Fruit fly (Drosophila melanogaster): ENCODE measurements around the gene ATPsynE.
A peak's percentile ranks its signal among the peaks of the same experiment; 100 is the strongest.

Gene ATPsynE

DNA sequence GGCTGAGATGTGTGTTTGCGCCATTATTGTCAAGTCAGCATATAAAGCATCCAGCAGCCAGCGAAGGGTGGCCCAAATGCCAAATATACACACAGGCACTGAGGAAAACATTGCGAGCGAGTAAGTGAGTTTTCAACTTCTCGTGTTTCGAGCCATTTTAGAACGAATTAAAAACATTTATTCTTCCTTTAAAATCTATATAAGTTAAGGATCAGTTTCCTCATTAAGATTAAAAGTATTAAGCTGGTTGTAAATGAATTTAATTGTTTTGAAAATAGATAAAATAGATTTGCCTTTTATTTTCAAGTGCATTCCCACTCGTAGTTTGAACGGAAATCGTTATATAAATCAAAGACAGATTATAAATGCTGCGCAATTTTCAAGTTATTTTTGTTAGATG is 24.7 kb downstream of the ATPsynE start (continued):
- TF ChIP-seq Dad (GFP tag; optimal IDR thresholded peaks at IDR 0.05) (no peak), twi (tag; optimal IDR thresholded peaks at IDR 0.05) (no peak), Hsf (GFP tag; optimal IDR thresholded peaks at IDR 0.05) (peak; percentile 27), eve (GFP tag; optimal IDR thresholded peaks at IDR 0.05) (peak in 1 of 2 experiments; percentile 61), chif (GFP tag; optimal IDR thresholded peaks at IDR 0.05) (no peak), ato (GFP tag; IDR thresholded peaks at IDR 0.05; ENCODE audit: partially characterized antibody) (no peak), CG32767 (GFP tag; IDR thresholded peaks at IDR 0.05) (no peak), Nf-YC (tag; optimal IDR thresholded peaks at IDR 0.05) (no peak), NC2α (GFP tag; optimal IDR thresholded peaks at IDR 0.05) (no peak), bowl (GFP tag; IDR thresholded peaks at IDR 0.05) (no peak), kni (GFP tag; optimal IDR thresholded peaks at IDR 0.05) (no peak), stc (GFP tag; IDR thresholded peaks at IDR 0.05) (0 out of 2 replicates have a peak, but pooled peaks have one; percentile 10), Pdp1 (GFP tag; optimal IDR thresholded peaks at IDR 0.05) (peak in 1 of 2 experiments; percentile 49), CG13424 (tag; optimal IDR thresholded peaks at IDR 0.05) (peak; percentile 47), lmd (GFP tag; IDR thresholded peaks at IDR 0.05) (no peak), NFAT (GFP tag; IDR thresholded peaks at IDR 0.05) (no peak), CG17359 (tag; optimal IDR thresholded peaks at IDR 0.05) (peak; percentile 46), CG10543 (GFP tag; optimal IDR thresholded peaks at IDR 0.05) (no peak), aop (GFP tag; IDR thresholded peaks at IDR 0.05) (no peak), CG43689 (GFP tag; IDR thresholded peaks at IDR 0.05) (no peak), YL-1 (GFP tag; optimal IDR thresholded peaks at IDR 0.05) (no peak), HLH54F (GFP tag; optimal IDR thresholded peaks at IDR 0.05) (no peak), Bdp1 (GFP tag; optimal IDR thresholded peaks at IDR 0.05) (no peak), wek (GFP tag; optimal IDR thresholded peaks at IDR 0.05) (no peak), CG12071 (GFP tag; optimal IDR thresholded peaks at IDR 0.05) (peak; percentile 13), Xbp1 (GFP tag; optimal IDR thresholded peaks at IDR 0.05) (peak; percentile 39), CG14050 (GFP tag; IDR thresholded peaks at IDR 0.05) (no peak), emc (GFP tag; optimal IDR thresholded peaks at IDR 0.05) (no peak), CG12236 (GFP tag; optimal IDR thresholded peaks at IDR 0.05) (no peak), gsb-n (tag; optimal IDR thresholded peaks at IDR 0.05) (peak; percentile 10), CG3838 (GFP tag; optimal IDR thresholded peaks at IDR 0.05) (no peak), dm (GFP tag; optimal IDR thresholded peaks at IDR 0.05) (no peak), CG9932 (GFP tag; IDR thresholded peaks at IDR 0.05) (no peak), Hr78 (GFP tag; optimal IDR thresholded peaks at IDR 0.05) (no peak), al (GFP tag; IDR thresholded peaks at IDR 0.05) (no peak), CG30403 (GFP tag; optimal IDR thresholded peaks at IDR 0.05) (peak; percentile 51), hb (GFP tag; IDR thresholded peaks at IDR 0.05; ENCODE audit: partially characterized antibody) (no peak), gcm (GFP tag; optimal IDR thresholded peaks at IDR 0.05) (no peak), CG18764 (GFP tag; optimal IDR thresholded peaks at IDR 0.05) (peak; percentile 20), CG10565 (GFP tag; optimal IDR thresholded peaks at IDR 0.05) (no peak), sima (GFP tag; optimal IDR thresholded peaks at IDR 0.05) (no peak), pros (GFP tag; optimal IDR thresholded peaks at IDR 0.05) (no peak), cas (GFP tag; IDR thresholded peaks at IDR 0.05) (no peak), CG1832 (GFP tag; optimal IDR thresholded peaks at IDR 0.05) (no peak), Tbp (GFP tag; optimal IDR thresholded peaks at IDR 0.05) (no peak), CG10654 (GFP tag; optimal IDR thresholded peaks at IDR 0.05) (no peak), Awh (GFP tag; IDR thresholded peaks at IDR 0.05) (no peak), CG12769 (tag; optimal IDR thresholded peaks at IDR 0.05) (peak; percentile 20), CG33557 (GFP tag; optimal IDR thresholded peaks at IDR 0.05) (no peak), CG2120 (GFP tag; optimal IDR thresholded peaks at IDR 0.05) (peak; percentile 66), hbn (GFP tag; IDR thresholded peaks at IDR 0.05; ENCODE audit: partially characterized antibody) (no peak), MESR4 (GFP tag; optimal IDR thresholded peaks at IDR 0.05) (no peak)
